Comparison of ENCODE assay signal across 2 worm cellular contexts in genomic region chrV:19047442-19047841, ce11.
A peak's percentile ranks its signal among the peaks of the same experiment; 100 is the strongest.
TF ChIP-seq lines count a peak whose summit lies in the region.

No protein-coding gene starts in this region.

TF ChIP-seq in whole organism, L4 larva, 104 proteins besides CTCF, POLR2A, EP300 and RAD21:
- TF ChIP-seq dmd-6 (GFP tag; IDR thresholded peaks at IDR 0.05; lab: Robert Waterston, UW) (no peak), spr-1 (tag; optimal IDR thresholded peaks at IDR 0.05; lab: Kevin White, UChicago) (no peak), ceh-28 (tag; optimal IDR thresholded peaks at IDR 0.05; lab: Kevin White, UChicago) (no peak), mes-2 (tag; optimal IDR thresholded peaks at IDR 0.05; lab: Kevin White, UChicago; ENCODE audit: poor library complexity, severe bottlenecking) (no peak), zip-2 (tag; optimal IDR thresholded peaks at IDR 0.05; lab: Kevin White, UChicago) (no peak), set-16 (GFP tag; IDR thresholded peaks at IDR 0.05; lab: Robert Waterston, UW) (peak; percentile 70; the same call in 1 of the 2 replicates), F37D6.2 (tag; optimal IDR thresholded peaks at IDR 0.05; lab: Kevin White, UChicago) (no peak), T20F7.1 (GFP tag; optimal IDR thresholded peaks at IDR 0.05; lab: Kevin White, UChicago) (no peak), madf-9 (GFP tag; conservative IDR thresholded peaks at IDR 0.05; lab: Robert Waterston, UW) (0 out of 2 replicates have a peak, but pooled peaks have one; percentile 13), nhr-10 (tag; optimal IDR thresholded peaks at IDR 0.05; lab: Kevin White, UChicago) (no peak), aha-1 (tag; lab: Kevin White, UChicago) (no peak), mxl-2 (GFP tag; conservative IDR thresholded peaks at IDR 0.05; lab: Robert Waterston, UW) (no peak), zip-11 (GFP tag; IDR thresholded peaks at IDR 0.05; lab: Robert Waterston, UW) (no peak)
TF ChIP-seq in whole organism, L4 larva: peak in this region for 2.

TF ChIP-seq in whole organism, young adult, 124 proteins besides CTCF, POLR2A, EP300 and RAD21:
- TF ChIP-seq mxl-1 (tag; optimal IDR thresholded peaks at IDR 0.05; lab: Kevin White, UChicago) (no peak), mcd-1 (GFP tag; IDR thresholded peaks at IDR 0.05; lab: Robert Waterston, UW) (0 out of 2 replicates have a peak, but pooled peaks have one; percentile 11), zfh-2 (GFP tag; conservative IDR thresholded peaks at IDR 0.05; lab: Robert Waterston, UW) (peak; percentile 73)
